Fruit fly (Drosophila melanogaster) whole organism, prepupa: Measurements from ENCODE around the gene Nlg3.

Source experiments
- Blimp-1 ChIP-seq: fragments of 200-800 bp; sonication (Bioruptor generic); optimal IDR thresholded peaks from 3 replicates; lab custom pipeline; 2017; ENCODE audit warnings: missing biosample characterization, missing genetic modification characterization, mild to moderate bottlenecking, moderate library complexity, missing genetic modification reagents
- CG10631 ChIP-seq: fragments of 200-800 bp; sonication (Bioruptor generic); optimal IDR thresholded peaks from 2 replicates; lab custom pipeline; 2016; ENCODE audit warnings: missing biosample characterization, missing genetic modification characterization
- CG10669 ChIP-seq: fragments of 200-800 bp; sonication (Bioruptor generic); optimal IDR thresholded peaks from 3 replicates; lab custom pipeline; 2018; ENCODE audit warnings: missing biosample characterization, mild to moderate bottlenecking, missing genetic modification characterization, moderate library complexity
- CG11294 ChIP-seq: fragments of 200-800 bp; sonication (Bioruptor generic); IDR thresholded peaks from 2 replicates; pipeline ENCODE4 v1.3.6; 2022; ENCODE audit warnings: missing biosample characterization, missing genetic modification characterization
- CG11762 ChIP-seq: fragments of 200-800 bp; sonication (Bioruptor generic); optimal IDR thresholded peaks from 3 replicates; lab custom pipeline; 2016; ENCODE audit warnings: missing biosample characterization, missing genetic modification characterization; ENCODE audit not compliant: insufficient read depth
- CG15336 ChIP-seq: fragments of 200-800 bp; sonication (Bioruptor generic); IDR thresholded peaks from 2 replicates; pipeline ENCODE4 v1.3.6; 2022; ENCODE audit warnings: missing biosample characterization, missing genetic modification characterization
- CG16779 ChIP-seq: fragments of 200-800 bp; sonication (Bioruptor generic); optimal IDR thresholded peaks from 3 replicates; lab custom pipeline; 2017; ENCODE audit warnings: missing biosample characterization, mild to moderate bottlenecking, missing genetic modification characterization
- CG3032 ChIP-seq: fragments of 200-800 bp; optimal IDR thresholded peaks from 2 replicates; lab custom pipeline; 2019; ENCODE audit warnings: missing biosample characterization, mild to moderate bottlenecking, missing genetic modification characterization, moderate library complexity
- CG32006 ChIP-seq: fragments of 200-800 bp; sonication (Bioruptor generic); optimal IDR thresholded peaks from 3 replicates; lab custom pipeline; 2017; ENCODE audit warnings: missing biosample characterization, mild to moderate bottlenecking, missing genetic modification characterization
- CG6163 ChIP-seq: fragments of 200-800 bp; sonication (Bioruptor generic); IDR thresholded peaks from 3 replicates; pipeline ENCODE4 v1.3.6; 2022; ENCODE audit warnings: missing biosample characterization, missing genetic modification characterization
- CG6276 ChIP-seq: fragments of 200-800 bp; sonication (Bioruptor generic); optimal IDR thresholded peaks from 2 replicates; lab custom pipeline; 2017; ENCODE audit warnings: missing biosample characterization, mild to moderate bottlenecking, missing genetic modification characterization
- CG6792 ChIP-seq: fragments of 200-800 bp; sonication (Bioruptor generic); optimal IDR thresholded peaks from 3 replicates; lab custom pipeline; 2016; ENCODE audit warnings: missing biosample characterization, missing genetic modification characterization
- CG6854 ChIP-seq: fragments of 200-800 bp; sonication (Bioruptor generic); optimal IDR thresholded peaks from 2 replicates; lab custom pipeline; 2017; ENCODE audit warnings: missing biosample characterization, mild to moderate bottlenecking, missing genetic modification characterization
- CG7368 ChIP-seq: fragments of 200-800 bp; sonication (Bioruptor generic); optimal IDR thresholded peaks from 3 replicates; lab custom pipeline; 2016; ENCODE audit warnings: missing biosample characterization, missing genetic modification characterization
- CG8319 ChIP-seq: fragments of 200-800 bp; sonication (Bioruptor generic); optimal IDR thresholded peaks from 3 replicates; lab custom pipeline; 2016; ENCODE audit warnings: missing biosample characterization, missing genetic modification characterization
- CG8632 ChIP-seq: fragments of 200-800 bp; sonication (Bioruptor generic); optimal IDR thresholded peaks from 3 replicates; lab custom pipeline; 2016; ENCODE audit warnings: missing biosample characterization, missing genetic modification characterization
- CG9139 ChIP-seq: fragments of 200-800 bp; sonication (Bioruptor generic); optimal IDR thresholded peaks from 3 replicates; lab custom pipeline; 2017; ENCODE audit warnings: missing biosample characterization, mild to moderate bottlenecking, missing genetic modification characterization
- Eip75B ChIP-seq: fragments of 200-800 bp; sonication (Bioruptor generic); optimal IDR thresholded peaks from 3 replicates; lab custom pipeline; 2016; ENCODE audit warnings: missing biosample characterization, missing genetic modification characterization
- Eip78C ChIP-seq: fragments of 200-800 bp; sonication (Bioruptor generic); peaks from one replicate; lab custom pipeline; 2016; ENCODE audit warnings: missing biosample characterization, missing genetic modification characterization
- Ets21C ChIP-seq: fragments of 200-800 bp; sonication (Bioruptor generic); optimal IDR thresholded peaks from 3 replicates; lab custom pipeline; 2016; ENCODE audit warnings: missing biosample characterization, missing genetic modification characterization
- Hr39 ChIP-seq: fragments of 200-800 bp; sonication (Bioruptor generic); optimal IDR thresholded peaks from 2 replicates; lab custom pipeline; 2016; ENCODE audit warnings: missing biosample characterization, missing genetic modification characterization
- Lpt ChIP-seq: fragments of 200-800 bp; sonication (Bioruptor generic); optimal IDR thresholded peaks from 3 replicates; lab custom pipeline; 2016; ENCODE audit warnings: missing biosample characterization, missing genetic modification characterization
- Met ChIP-seq: fragments of 200-800 bp; sonication (Bioruptor generic); optimal IDR thresholded peaks from 3 replicates; lab custom pipeline; 2016; ENCODE audit warnings: missing biosample characterization, missing genetic modification characterization
- OdsH ChIP-seq: fragments of 200-800 bp; sonication (Bioruptor generic); optimal IDR thresholded peaks from 3 replicates; lab custom pipeline; 2016; ENCODE audit warnings: missing biosample characterization, missing genetic modification characterization
- Smox ChIP-seq: fragments of 200-800 bp; sonication (Bioruptor generic); optimal IDR thresholded peaks from 3 replicates; lab custom pipeline; 2016; ENCODE audit warnings: missing biosample characterization, missing genetic modification characterization
- Sox102F ChIP-seq: fragments of 200-800 bp; sonication (Bioruptor generic); optimal IDR thresholded peaks from 2 replicates; lab custom pipeline; 2016; ENCODE audit warnings: missing biosample characterization, mild to moderate bottlenecking, missing genetic modification characterization
- Sox14 ChIP-seq: fragments of 200-800 bp; sonication (Bioruptor generic); optimal IDR thresholded peaks from 3 replicates; lab custom pipeline; 2016; ENCODE audit warnings: missing biosample characterization, missing genetic modification characterization
- Sox15 ChIP-seq: fragments of 200-800 bp; sonication (Bioruptor generic); optimal IDR thresholded peaks from 3 replicates; lab custom pipeline; 2016; ENCODE audit warnings: missing biosample characterization, missing genetic modification characterization
- cyc ChIP-seq: fragments of 200-800 bp; sonication (Bioruptor generic); optimal IDR thresholded peaks from 3 replicates; lab custom pipeline; 2016; ENCODE audit warnings: missing biosample characterization, missing genetic modification characterization
- eg ChIP-seq: fragments of 200-800 bp; sonication (Bioruptor generic); IDR thresholded peaks from 3 replicates; pipeline ENCODE4 v1.3.6; 2022; ENCODE audit warnings: missing biosample characterization, missing genetic modification characterization
- fd59A ChIP-seq: fragments of 200-800 bp; sonication (Bioruptor generic); optimal IDR thresholded peaks from 2 replicates; lab custom pipeline; 2017; ENCODE audit warnings: missing biosample characterization, mild to moderate bottlenecking, missing genetic modification characterization, missing genetic modification reagents
- lz ChIP-seq: fragments of 200-800 bp; sonication (Bioruptor generic); optimal IDR thresholded peaks from 3 replicates; lab custom pipeline; 2016; ENCODE audit warnings: missing biosample characterization, missing genetic modification characterization
- pdm3 ChIP-seq: fragments of 200-800 bp; sonication (Bioruptor generic); optimal IDR thresholded peaks from 3 replicates; lab custom pipeline; 2016; ENCODE audit warnings: missing biosample characterization, missing genetic modification characterization
- spab ChIP-seq: fragments of 200-800 bp; sonication (Bioruptor generic); optimal IDR thresholded peaks from 2 replicates; lab custom pipeline; 2017; ENCODE audit warnings: missing biosample characterization, mild to moderate bottlenecking, missing genetic modification characterization, missing genetic modification reagents
- topi ChIP-seq: fragments of 200-800 bp; sonication (Bioruptor generic); optimal IDR thresholded peaks from 3 replicates; lab custom pipeline; 2016; ENCODE audit warnings: missing biosample characterization, missing genetic modification characterization
- vri ChIP-seq: fragments of 200-800 bp; sonication (Bioruptor generic); optimal IDR thresholded peaks from 3 replicates; lab custom pipeline; 2016; ENCODE audit warnings: missing biosample characterization, mild to moderate bottlenecking, missing genetic modification characterization

The Nlg3 gene

dm6 chr3R:7645909-7646609, 6.8 kb upstream of the Nlg3 start (continued):
- no peak for TF ChIP-seq Ets21C (GFP tag; lab: Kevin White, UChicago)
- peak; percentile 53 for TF ChIP-seq Eip75B (GFP tag; lab: Kevin White, UChicago)
- TF ChIP-seq pdm3 (GFP tag; lab: Kevin White, UChicago), result peak; percentile 43
- TF ChIP-seq CG11762 (GFP tag; lab: Kevin White, UChicago), result peak; percentile 27
- peak; percentile 59 for TF ChIP-seq CG32006 (GFP tag; lab: Kevin White, UChicago)
- TF ChIP-seq CG3032, result peak; percentile 72
- peak; percentile 21 for TF ChIP-seq CG8632
- TF ChIP-seq CG6276 (GFP tag; lab: Kevin White, UChicago), result no peak
- TF ChIP-seq CG6163 (GFP tag; lab: Robert Waterston, UW), result no peak
- TF ChIP-seq Smox, result peak; percentile 13
- peak; percentile 31 for TF ChIP-seq OdsH (GFP tag; lab: Kevin White, UChicago)
- no peak for TF ChIP-seq CG15336
- peak; percentile 14 for TF ChIP-seq Hr39 (GFP tag; lab: Kevin White, UChicago)
- TF ChIP-seq Sox14 (GFP tag; lab: Kevin White, UChicago), result peak; percentile 15
- no peak for TF ChIP-seq eg (GFP tag; lab: Robert Waterston, UW)
- no peak for TF ChIP-seq CG6854
- peak; percentile 16 for TF ChIP-seq CG7368
- TF ChIP-seq Lpt (GFP tag; lab: Kevin White, UChicago), result no peak
- TF ChIP-seq Sox15 (GFP tag; lab: Kevin White, UChicago), result no peak
- TF ChIP-seq CG10669 (GFP tag; lab: Kevin White, UChicago), result peak; percentile 68
- peak; percentile 12 for TF ChIP-seq topi (GFP tag; lab: Kevin White, UChicago)
- no peak for TF ChIP-seq vri (GFP tag; lab: Kevin White, UChicago)
- TF ChIP-seq CG9139 (GFP tag; lab: Kevin White, UChicago), result no peak
- peak; percentile 19 for TF ChIP-seq CG8319 (GFP tag; lab: Kevin White, UChicago)
- peak; percentile 1 for TF ChIP-seq lz (GFP tag; lab: Kevin White, UChicago)
- TF ChIP-seq Sox102F (GFP tag; lab: Kevin White, UChicago), result no peak
- TF ChIP-seq Met, result no peak

- TF ChIP-seq Eip78C (GFP tag; lab: Kevin White, UChicago) (peak; percentile 28), CG6854 (no peak)
Observed at dm6 chr3R:7644288-7644687, 5.1 kb upstream of the Nlg3 start.

- TF ChIP-seq cyc (no peak), vri (GFP tag; lab: Kevin White, UChicago) (peak; percentile 33)
Observed at dm6 chr3R:7643525-7643924, 4.3 kb upstream of the Nlg3 start.

- peak; percentile 2 for TF ChIP-seq CG32006 (GFP tag; lab: Kevin White, UChicago)
- no peak for TF ChIP-seq lz (GFP tag; lab: Kevin White, UChicago)
- TF ChIP-seq, all 60 proteins: peak for 1
Observed at dm6 chr3R:7591189-7591588, 48.0 kb downstream of the Nlg3 start.

- no peak for TF ChIP-seq CG15336
- no peak for TF ChIP-seq CG6792 (GFP tag; lab: Kevin White, UChicago)
- TF ChIP-seq CG8319 (GFP tag; lab: Kevin White, UChicago), result no peak
- no peak for TF ChIP-seq CG10631 (GFP tag; lab: Kevin White, UChicago)
- TF ChIP-seq spab (GFP tag; lab: Kevin White, UChicago), result no peak
- TF ChIP-seq fd59A (GFP tag; lab: Kevin White, UChicago), result no peak
- no peak for TF ChIP-seq Lpt (GFP tag; lab: Kevin White, UChicago)
- no peak for TF ChIP-seq CG9139 (GFP tag; lab: Kevin White, UChicago)
- no peak for TF ChIP-seq Sox14 (GFP tag; lab: Kevin White, UChicago)
- no peak for TF ChIP-seq Blimp-1 (GFP tag; lab: Kevin White, UChicago)
- TF ChIP-seq Smox, result no peak
- no peak for TF ChIP-seq CG11294 (GFP tag; lab: Robert Waterston, UW)
- TF ChIP-seq CG16779, result no peak
Observed at dm6 chr3R:7572237-7572636, 67.0 kb downstream of the Nlg3 start.
